Worm (Caenorhabditis elegans): Measurements from ENCODE around the gene F21A3.4.

ce11 chrV:15529069-15529468, 7.4 kb upstream of the F21A3.4 start, which contains the start of gene srh-276:
- TF ChIP-seq unc-62 (GFP tag; optimal IDR thresholded peaks at IDR 0.05 in 1 of 2): peak in 1 of 2 experiments; percentile 8
- TF ChIP-seq unc-62 (tag; optimal IDR thresholded peaks at IDR 0.05): no peak
- no peak for TF ChIP-seq zag-1 (tag; optimal IDR thresholded peaks at IDR 0.05)
- no peak for TF ChIP-seq rbr-2 (tag; optimal IDR thresholded peaks at IDR 0.05)
- TF ChIP-seq zfp-3 (GFP tag; conservative IDR thresholded peaks at IDR 0.05): no peak
- no peak for TF ChIP-seq nhr-111 (GFP tag; optimal IDR thresholded peaks at IDR 0.05)
